Worm (Caenorhabditis elegans): ENCODE measurements around the gene srh-170.

srh-170 gene

ce11 chrV:15397139-15397538, 8.5 kb upstream of the srh-170 start:
- TF ChIP-seq nhr-232 (tag; optimal IDR thresholded peaks at IDR 0.05) (no peak), K02D7.2 (tag; optimal IDR thresholded peaks at IDR 0.05) (no peak), madf-2 (tag; optimal IDR thresholded peaks at IDR 0.05) (no peak), ceh-22 (tag; optimal IDR thresholded peaks at IDR 0.05) (no peak), elt-2 (tag; optimal IDR thresholded peaks at IDR 0.05) (no peak), elt-4 (tag; optimal IDR thresholded peaks at IDR 0.05) (no peak), ceh-9 (tag; optimal IDR thresholded peaks at IDR 0.05) (no peak), ceh-19 (GFP tag; optimal IDR thresholded peaks at IDR 0.05) (no peak), ceh-18 (tag; optimal IDR thresholded peaks at IDR 0.05) (no peak)

ce11 chrV:15395347-15395746, 6.7 kb upstream of the srh-170 start, which contains the start of gene cyb-3:
Gene cyb-3, plus strand, starts transcription at chrV:15395696.
- TF ChIP-seq ref-2 (tag; optimal IDR thresholded peaks at IDR 0.05) (no peak), fkh-6 (tag; optimal IDR thresholded peaks at IDR 0.05) (no peak), che-1 (tag; optimal IDR thresholded peaks at IDR 0.05) (no peak), ceh-31 (tag; optimal IDR thresholded peaks at IDR 0.05) (no peak)

ce11 chrV:15394906-15395305, 6.2 kb upstream of the srh-170 start, which contains the start of gene T06E6.1:
Gene T06E6.1, minus strand, starts transcription at chrV:15394961.
- TF ChIP-seq dve-1 (tag; optimal IDR thresholded peaks at IDR 0.05) (no peak), madf-2 (tag; optimal IDR thresholded peaks at IDR 0.05) (no peak), pha-2 (tag; optimal IDR thresholded peaks at IDR 0.05) (no peak), elt-2 (tag; optimal IDR thresholded peaks at IDR 0.05) (no peak), ceh-14 (tag; optimal IDR thresholded peaks at IDR 0.05) (no peak), ceh-22 (tag; optimal IDR thresholded peaks at IDR 0.05) (no peak), ceh-6 (GFP tag; optimal IDR thresholded peaks at IDR 0.05) (no peak), nfya-1 (tag; optimal IDR thresholded peaks at IDR 0.05) (no peak), ama-1 (optimal IDR thresholded peaks at IDR 0.05) (no peak), unc-86 (tag; optimal IDR thresholded peaks at IDR 0.05) (no peak), pros-1 (tag; optimal IDR thresholded peaks at IDR 0.05) (no peak), K09A11.1 (tag; optimal IDR thresholded peaks at IDR 0.05; ENCODE audit: insufficient read depth) (no peak), ceh-45 (GFP tag; IDR thresholded peaks at IDR 0.05) (no peak), nhr-232 (tag; optimal IDR thresholded peaks at IDR 0.05) (no peak), T23F11.4 (GFP tag; optimal IDR thresholded peaks at IDR 0.05) (no peak), F13H6.1 (tag; optimal IDR thresholded peaks at IDR 0.05) (no peak), che-1 (tag; optimal IDR thresholded peaks at IDR 0.05) (no peak), gmeb-2 (tag; optimal IDR thresholded peaks at IDR 0.05) (no peak), ceh-9 (tag; optimal IDR thresholded peaks at IDR 0.05) (no peak), tbx-7 (tag; optimal IDR thresholded peaks at IDR 0.05) (no peak)

- no peak for TF ChIP-seq Y22D7AL.16 (tag; optimal IDR thresholded peaks at IDR 0.05)
- no peak for TF ChIP-seq pha-2 (tag; optimal IDR thresholded peaks at IDR 0.05)
- TF ChIP-seq unc-42 (tag; optimal IDR thresholded peaks at IDR 0.05), result peak; percentile 17
- no peak for TF ChIP-seq ref-2 (tag; optimal IDR thresholded peaks at IDR 0.05)
These were observed 3.4 kb upstream of the srh-170 start for ce11 chrV:15392064-15392463.

ce11 chrV:15384733-15385132, 3.9 kb downstream of the srh-170 start, which contains the start of gene str-102:
Gene str-102, plus strand, starts transcription at chrV:15385033.
- no peak for TF ChIP-seq syd-9 (tag; optimal IDR thresholded peaks at IDR 0.05)
- no peak for TF ChIP-seq Y22D7AL.16 (tag; optimal IDR thresholded peaks at IDR 0.05)
- no peak for TF ChIP-seq ceh-18 (tag; optimal IDR thresholded peaks at IDR 0.05)
- no peak for TF ChIP-seq unc-42 (tag; optimal IDR thresholded peaks at IDR 0.05)

ce11 chrV:15383739-15384138, 4.9 kb downstream of the srh-170 start, which contains the start of gene str-88:
Gene str-88, minus strand, starts transcription at chrV:15383839.
- TF ChIP-seq nhr-232 (tag; optimal IDR thresholded peaks at IDR 0.05), result no peak
- TF ChIP-seq ceh-9 (tag; optimal IDR thresholded peaks at IDR 0.05), result no peak
- TF ChIP-seq T23F11.4 (GFP tag; optimal IDR thresholded peaks at IDR 0.05), result no peak
- TF ChIP-seq ceh-48 (tag; optimal IDR thresholded peaks at IDR 0.05), result no peak
- no peak for TF ChIP-seq lin-11 (tag; optimal IDR thresholded peaks at IDR 0.05)
- TF ChIP-seq che-1 (tag; optimal IDR thresholded peaks at IDR 0.05), result no peak
- no peak for TF ChIP-seq unc-86 (tag; optimal IDR thresholded peaks at IDR 0.05)
- no peak for TF ChIP-seq tbx-2 (tag; optimal IDR thresholded peaks at IDR 0.05)
- no peak for TF ChIP-seq ztf-16 (tag; optimal IDR thresholded peaks at IDR 0.05)
- no peak for TF ChIP-seq nhr-11 (tag; optimal IDR thresholded peaks at IDR 0.05)
- TF ChIP-seq nfya-1 (tag; optimal IDR thresholded peaks at IDR 0.05), result no peak
- TF ChIP-seq ceh-31 (tag; optimal IDR thresholded peaks at IDR 0.05), result no peak
- TF ChIP-seq pros-1 (tag; optimal IDR thresholded peaks at IDR 0.05), result no peak
